Worm (Caenorhabditis elegans) whole organism, midembryonic: ENCODE data around the gene Y81B9A.2.

Source experiments
- T22C8.4 ChIP-seq: fragments of 200-800 bp; sonication (Bioruptor generic); IDR thresholded peaks from 2 replicates; pipeline ENCODE4 v1.3.6; 2022; ENCODE audit warnings: missing genetic modification characterization, missing compliant biosample characterization
- cog-1 ChIP-seq: sonication (generic microtip); optimal IDR thresholded peaks from 2 replicates; lab custom pipeline; 2016; ENCODE audit warnings: missing genetic modification characterization, missing compliant biosample characterization
- flt-1 ChIP-seq: fragments of 200-800 bp; sonication (Bioruptor generic); IDR thresholded peaks from 2 replicates; pipeline ENCODE4 v1.3.6; 2022; ENCODE audit warnings: missing genetic modification characterization, missing compliant biosample characterization
- ref-1 ChIP-seq: fragments of 200-800 bp; sonication (Bioruptor generic); conservative IDR thresholded peaks from 2 replicates; pipeline ENCODE4 v1.3.6; 2022; ENCODE audit warnings: missing genetic modification reagents, missing genetic modification characterization, missing compliant biosample characterization
- ztf-23 ChIP-seq: fragments of 200-800 bp; sonication (Bioruptor generic); IDR thresholded peaks from 2 replicates; pipeline ENCODE4 v1.3.6; 2022; ENCODE audit warnings: missing genetic modification reagents, missing genetic modification characterization, missing compliant biosample characterization

DNA sequence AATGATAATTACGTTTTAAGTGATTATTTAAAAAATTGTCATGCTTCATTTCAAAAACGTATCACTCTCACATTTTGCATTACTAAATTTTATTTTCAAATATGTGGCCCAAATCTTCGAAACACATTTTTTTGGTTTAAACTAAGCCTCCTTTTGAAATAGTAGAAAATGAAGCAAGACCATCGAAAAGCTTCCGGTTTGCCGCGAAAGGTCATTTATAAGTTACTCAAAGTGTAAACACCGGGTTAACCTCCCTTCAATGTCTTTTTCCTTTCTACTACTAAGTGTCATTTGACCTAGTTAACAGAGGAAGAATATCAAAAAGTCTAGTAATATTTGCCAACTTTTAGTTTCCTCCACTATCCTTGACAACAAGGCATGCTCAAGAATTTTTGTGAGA is 22.8 kb downstream of the Y81B9A.2 start:
- TF ChIP-seq cog-1 (tag; lab: Kevin White, UChicago) (no peak), flt-1 (GFP tag; lab: Robert Waterston, UW) (no peak), ref-1 (GFP tag; lab: Robert Waterston, UW) (no peak), ztf-23 (GFP tag; lab: Robert Waterston, UW) (no peak), T22C8.4 (GFP tag; lab: Robert Waterston, UW) (no peak)
